Fruit fly (Drosophila melanogaster): ENCODE results near the gene CG8012.

CG8012 gene

dm6 chr3L:8177795-8178564 is 37.1 kb upstream of the CG8012 start, which contains the start of gene Nmt (continued):
- peak; percentile 57 for TF ChIP-seq acj6 (GFP tag; optimal IDR thresholded peaks at IDR 0.05)
- no peak for TF ChIP-seq svp (GFP tag)
- no peak for TF ChIP-seq CG7368 (GFP tag; optimal IDR thresholded peaks at IDR 0.05)
- peak; percentile 44 for TF ChIP-seq achi (GFP tag; optimal IDR thresholded peaks at IDR 0.05)
- TF ChIP-seq CG11294 (GFP tag; IDR thresholded peaks at IDR 0.05), result no peak
- TF ChIP-seq CG6163 (GFP tag; IDR thresholded peaks at IDR 0.05), result peak; percentile 58; the same call in 1 of the 3 replicates
- TF ChIP-seq cyc (GFP tag; optimal IDR thresholded peaks at IDR 0.05), result no peak
- no peak for TF ChIP-seq Ets96B (tag; optimal IDR thresholded peaks at IDR 0.05)
- TF ChIP-seq Hr39 (GFP tag; optimal IDR thresholded peaks at IDR 0.05), result peak; percentile 42
- peak; percentile 46 for TF ChIP-seq esn (GFP tag; optimal IDR thresholded peaks at IDR 0.05)
- TF ChIP-seq CG15336 (GFP tag; IDR thresholded peaks at IDR 0.05), result peak; percentile 77
- TF ChIP-seq Eip78C (GFP tag), result peak; percentile 33
- no peak for TF ChIP-seq Blimp-1 (GFP tag; optimal IDR thresholded peaks at IDR 0.05)

- TF ChIP-seq CG3032 (tag; optimal IDR thresholded peaks at IDR 0.05) (no peak), CG6808 (GFP tag; optimal IDR thresholded peaks at IDR 0.05) (no peak), cyc (GFP tag; optimal IDR thresholded peaks at IDR 0.05) (no peak), fkh (GFP tag; optimal IDR thresholded peaks at IDR 0.05) (peak; percentile 65), Lpt (GFP tag; optimal IDR thresholded peaks at IDR 0.05) (no peak), Smox (GFP tag; optimal IDR thresholded peaks at IDR 0.05) (no peak), CG4318 (GFP tag; optimal IDR thresholded peaks at IDR 0.05) (no peak), Hr38 (GFP tag; optimal IDR thresholded peaks at IDR 0.05) (no peak), Eip78C (GFP tag) (peak; percentile 34), ss (GFP tag; optimal IDR thresholded peaks at IDR 0.05) (no peak), CG6854 (GFP tag; optimal IDR thresholded peaks at IDR 0.05) (peak; percentile 56), CG3919 (GFP tag; optimal IDR thresholded peaks at IDR 0.05) (no peak)
These were observed 34.5 kb upstream of the CG8012 start, which contains the start of the genes mthl7 and Uxs for dm6 chr3L:8180464-8181137. Gene mthl7 (minus strand): TSS chr3L:8180514. Gene Uxs (plus strand): TSS chr3L:8180923.

dm6 chr3L:8185263-8186227 is 29.5 kb upstream of the CG8012 start:
- TF ChIP-seq salr (GFP tag; optimal IDR thresholded peaks at IDR 0.05) (peak; percentile 23 to 29), CG4318 (GFP tag; optimal IDR thresholded peaks at IDR 0.05) (peak; percentile 13), acj6 (GFP tag; optimal IDR thresholded peaks at IDR 0.05) (peak; percentile 74), CG7368 (GFP tag; optimal IDR thresholded peaks at IDR 0.05) (peak; percentile 64), achi (GFP tag; optimal IDR thresholded peaks at IDR 0.05) (peak; percentile 60), lz (GFP tag; optimal IDR thresholded peaks at IDR 0.05) (peak; percentile 43), cyc (GFP tag; optimal IDR thresholded peaks at IDR 0.05) (peak; percentile 31), Eip75B (GFP tag; optimal IDR thresholded peaks at IDR 0.05) (peak; percentile 63), CG9139 (GFP tag; optimal IDR thresholded peaks at IDR 0.05) (no peak), eg (GFP tag; IDR thresholded peaks at IDR 0.05) (peak; percentile 61; the same call in 2 of the 3 replicates), Ets21C (GFP tag; optimal IDR thresholded peaks at IDR 0.05) (peak; percentile 21), CG6792 (GFP tag; optimal IDR thresholded peaks at IDR 0.05) (peak; percentile 63), Hr38 (GFP tag; optimal IDR thresholded peaks at IDR 0.05) (no peak), Hr39 (GFP tag; optimal IDR thresholded peaks at IDR 0.05) (peak; percentile 52), ss (GFP tag; optimal IDR thresholded peaks at IDR 0.05) (peak in 1 of 2 experiments; percentile 13), fd59A (GFP tag; optimal IDR thresholded peaks at IDR 0.05) (peak; percentile 49), CG10669 (GFP tag; optimal IDR thresholded peaks at IDR 0.05) (peak; percentile 67), CG8119 (GFP tag; IDR thresholded peaks at IDR 0.05) (peak; percentile 50), Sox14 (GFP tag; optimal IDR thresholded peaks at IDR 0.05) (peak; percentile 82), dac (GFP tag; optimal IDR thresholded peaks at IDR 0.05) (peak; percentile 14), CG8319 (GFP tag; optimal IDR thresholded peaks at IDR 0.05) (peak; percentile 46), CG31627 (GFP tag; optimal IDR thresholded peaks at IDR 0.05) (peak; percentile 28), CG11294 (GFP tag; IDR thresholded peaks at IDR 0.05) (peak; percentile 32; the same call in 1 of the 2 replicates), CG32006 (GFP tag; optimal IDR thresholded peaks at IDR 0.05) (peak; percentile 75), CG10631 (GFP tag; optimal IDR thresholded peaks at IDR 0.05) (peak; percentile 50), topi (GFP tag; optimal IDR thresholded peaks at IDR 0.05) (peak; percentile 53), esn (GFP tag; optimal IDR thresholded peaks at IDR 0.05) (peak; percentile 53), fkh (GFP tag; optimal IDR thresholded peaks at IDR 0.05) (peak; percentile 74), CG6854 (GFP tag; optimal IDR thresholded peaks at IDR 0.05) (no peak), svp (GFP tag) (peak; percentile 77), Eip93F (GFP tag; optimal IDR thresholded peaks at IDR 0.05) (no peak)
